Fruit fly (Drosophila melanogaster): Measurements from ENCODE around the gene CG3552.

The CG3552 gene

dm6 chr3L:9457619-9458092, 1.5 kb downstream of the CG3552 start, which contains the start of gene CG3437 (continued):
- TF ChIP-seq ATbp (GFP tag; optimal IDR thresholded peaks at IDR 0.05) (peak; percentile 98), ara (GFP tag; IDR thresholded peaks at IDR 0.05) (peak; percentile 100), dan (GFP tag; IDR thresholded peaks at IDR 0.05) (peak; percentile 98), CG12942 (GFP tag; optimal IDR thresholded peaks at IDR 0.05) (peak; percentile 98), dmrt11E (tag; optimal IDR thresholded peaks at IDR 0.05) (peak; percentile 97), ro (GFP tag; IDR thresholded peaks at IDR 0.05) (peak; percentile 98), CG1792 (GFP tag; optimal IDR thresholded peaks at IDR 0.05) (peak; percentile 97), CG2116 (GFP tag; optimal IDR thresholded peaks at IDR 0.05) (peak; percentile 90), prd (optimal IDR thresholded peaks at IDR 0.05) (no peak), prd (GFP tag; IDR thresholded peaks at IDR 0.05) (peak; percentile 100), CG2889 (GFP tag; IDR thresholded peaks at IDR 0.05) (peak; percentile 98), sd (tag; optimal IDR thresholded peaks at IDR 0.05) (peak; percentile 96), danr (GFP tag; IDR thresholded peaks at IDR 0.05) (peak; percentile 99), kah (GFP tag; optimal IDR thresholded peaks at IDR 0.05) (peak; percentile 97), CG4424 (GFP tag; optimal IDR thresholded peaks at IDR 0.05) (peak; percentile 98), chinmo (GFP tag; IDR thresholded peaks at IDR 0.05; ENCODE audit: partially characterized antibody) (0 out of 4 replicates have a peak, but pooled peaks have one; percentile 57), Hr78 (GFP tag; optimal IDR thresholded peaks at IDR 0.05) (peak in 1 of 2 experiments; percentile 86), aop (GFP tag; IDR thresholded peaks at IDR 0.05) (peak; percentile 96), CG1647 (GFP tag; optimal IDR thresholded peaks at IDR 0.05) (peak; percentile 98), ham (GFP tag; IDR thresholded peaks at IDR 0.05) (peak; percentile 97), CoRest (tag; optimal IDR thresholded peaks at IDR 0.05) (peak; percentile 99), abd-A (tag; optimal IDR thresholded peaks at IDR 0.05) (peak; percentile 87), CG3995 (GFP tag; optimal IDR thresholded peaks at IDR 0.05) (peak; percentile 82), nerfin-2 (GFP tag; IDR thresholded peaks at IDR 0.05; ENCODE audit: partially characterized antibody) (no peak), hb (GFP tag; IDR thresholded peaks at IDR 0.05; ENCODE audit: partially characterized antibody) (no peak), ap (GFP tag; IDR thresholded peaks at IDR 0.05) (peak; percentile 99), Deaf1 (tag; optimal IDR thresholded peaks at IDR 0.05) (peak; percentile 73), run (tag; optimal IDR thresholded peaks at IDR 0.05) (peak; percentile 94), CG9817 (tag; optimal IDR thresholded peaks at IDR 0.05) (peak; percentile 99), bcd (GFP tag; optimal IDR thresholded peaks at IDR 0.05) (peak; percentile 99), Trl (optimal IDR thresholded peaks at IDR 0.05) (no peak), Trl (GFP tag; optimal IDR thresholded peaks at IDR 0.05) (peak; percentile 99), MTF-1 (GFP tag; optimal IDR thresholded peaks at IDR 0.05; ENCODE audit: borderline replicate concordance) (peak; percentile 97), CG10147 (GFP tag; optimal IDR thresholded peaks at IDR 0.05) (peak; percentile 98), vvl (GFP tag; IDR thresholded peaks at IDR 0.05) (peak; percentile 100), CG9876 (GFP tag; optimal IDR thresholded peaks at IDR 0.05) (peak; percentile 97), CG17361 (GFP tag; IDR thresholded peaks at IDR 0.05) (peak; percentile 99), CG5180 (GFP tag; optimal IDR thresholded peaks at IDR 0.05) (peak; percentile 91), CG7271 (tag; optimal IDR thresholded peaks at IDR 0.05) (peak; percentile 98), jumu (GFP tag; optimal IDR thresholded peaks at IDR 0.05) (peak; percentile 99), Taf1 (GFP tag; IDR thresholded peaks at IDR 0.05) (peak; percentile 97), sima (GFP tag; optimal IDR thresholded peaks at IDR 0.05) (peak; percentile 97), Spps (tag; optimal IDR thresholded peaks at IDR 0.05) (peak; percentile 96), cwo (GFP tag; optimal IDR thresholded peaks at IDR 0.05) (peak; percentile 97), CG8281 (tag; optimal IDR thresholded peaks at IDR 0.05) (peak; percentile 93), tgo (GFP tag; IDR thresholded peaks at IDR 0.05) (peak; percentile 99), CG18764 (GFP tag; optimal IDR thresholded peaks at IDR 0.05) (peak; percentile 97), CG13775 (GFP tag; optimal IDR thresholded peaks at IDR 0.05) (peak; percentile 98), CG7372 (GFP tag; IDR thresholded peaks at IDR 0.05) (peak; percentile 99), CG16863 (GFP tag; optimal IDR thresholded peaks at IDR 0.05) (peak; percentile 99), Lim3 (GFP tag; IDR thresholded peaks at IDR 0.05) (peak; percentile 97)

Data from whole organism, embryonic.